Fruit fly (Drosophila melanogaster): ENCODE measurements around the gene Spn85F.

The Spn85F gene

DNA sequence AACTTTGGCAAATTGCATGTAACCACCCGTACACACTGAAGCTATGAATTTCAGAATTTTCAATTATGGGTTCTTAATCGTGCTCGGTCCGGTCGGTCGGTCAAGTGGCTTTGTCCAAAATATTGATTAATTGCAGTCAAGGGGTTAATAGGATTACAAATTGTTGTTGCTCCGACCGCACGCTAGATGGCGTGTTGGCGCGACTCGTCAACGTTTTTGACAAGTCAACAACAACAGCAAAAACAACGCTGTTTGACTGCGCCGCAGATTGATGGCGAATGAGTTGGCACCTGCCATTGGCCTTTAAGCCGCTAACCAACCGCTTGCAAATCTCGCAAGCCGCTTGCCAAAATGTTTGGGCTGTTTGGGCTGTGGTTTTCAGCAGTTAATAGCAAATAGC is 40.2 kb upstream of the Spn85F start:
- TF ChIP-seq CG8159 (tag; optimal IDR thresholded peaks at IDR 0.05) (no peak), CG12605 (GFP tag; IDR thresholded peaks at IDR 0.05) (no peak), CG9948 (tag; optimal IDR thresholded peaks at IDR 0.05) (no peak), D1 (tag; optimal IDR thresholded peaks at IDR 0.05) (no peak), Ets98B (GFP tag; IDR thresholded peaks at IDR 0.05) (no peak), fd96Ca (GFP tag; IDR thresholded peaks at IDR 0.05) (no peak), rn (GFP tag; IDR thresholded peaks at IDR 0.05) (no peak), CG4496 (GFP tag; IDR thresholded peaks at IDR 0.05) (no peak), CG13204 (GFP tag; optimal IDR thresholded peaks at IDR 0.05) (no peak), Pif1B (GFP tag; optimal IDR thresholded peaks at IDR 0.05) (no peak), gl (tag; optimal IDR thresholded peaks at IDR 0.05) (no peak), EcR (GFP tag; optimal IDR thresholded peaks at IDR 0.05) (no peak), Pif1A (GFP tag; optimal IDR thresholded peaks at IDR 0.05) (no peak), CG32121 (GFP tag; IDR thresholded peaks at IDR 0.05) (no peak), CG10348 (GFP tag; IDR thresholded peaks at IDR 0.05) (no peak)

DNA sequence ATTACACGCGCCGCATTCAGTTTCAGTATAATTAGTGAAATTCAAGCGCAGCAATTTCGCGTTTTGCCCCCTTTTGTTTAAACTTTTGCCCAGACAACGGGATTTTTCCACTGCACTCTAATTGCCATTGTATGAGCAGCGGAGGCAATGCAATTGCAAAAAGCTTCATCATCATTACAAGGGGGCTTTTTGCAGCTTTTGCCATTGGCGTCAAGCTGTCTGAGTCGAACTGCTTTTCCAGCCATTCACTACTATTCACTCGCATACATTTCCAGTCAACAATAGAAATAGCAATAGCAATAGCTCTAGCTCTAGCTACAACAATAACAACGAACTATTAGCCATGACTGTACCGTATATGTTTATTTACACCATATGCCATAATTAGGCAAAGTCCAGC is 39.8 kb upstream of the Spn85F start:
- no peak for TF ChIP-seq CG12605 (GFP tag; IDR thresholded peaks at IDR 0.05)
- no peak for TF ChIP-seq Pif1A (GFP tag; optimal IDR thresholded peaks at IDR 0.05)
- TF ChIP-seq gl (tag; optimal IDR thresholded peaks at IDR 0.05) = no peak

DNA sequence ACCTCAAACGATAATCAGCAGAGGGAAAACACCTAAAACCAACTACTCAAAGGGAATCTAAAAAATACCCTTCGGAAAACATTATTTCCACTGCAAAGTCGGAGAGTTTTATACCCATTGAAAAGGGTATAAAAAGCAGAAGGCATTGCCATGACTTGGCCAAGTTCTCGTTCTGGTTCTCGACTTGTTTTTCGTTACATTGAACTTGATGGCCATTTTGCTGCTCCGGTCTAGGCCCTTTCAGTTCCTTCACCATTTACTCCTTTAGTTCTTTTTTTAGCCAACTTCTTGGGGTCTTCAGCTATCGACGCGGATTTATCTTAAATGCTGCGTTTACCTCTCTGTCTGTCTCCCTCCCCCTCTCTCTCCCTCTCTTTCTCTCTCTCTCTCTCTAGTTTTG is 37.1 kb upstream of the Spn85F start:
- TF ChIP-seq CG13204 (GFP tag; optimal IDR thresholded peaks at IDR 0.05) (no peak), CG8159 (tag; optimal IDR thresholded peaks at IDR 0.05) (peak; percentile 44), CG9948 (tag; optimal IDR thresholded peaks at IDR 0.05) (peak; percentile 36), EcR (GFP tag; optimal IDR thresholded peaks at IDR 0.05) (peak; percentile 94), CG34367 (tag; optimal IDR thresholded peaks at IDR 0.05) (peak; percentile 20), CG15710 (tag; optimal IDR thresholded peaks at IDR 0.05) (peak; percentile 24)

DNA sequence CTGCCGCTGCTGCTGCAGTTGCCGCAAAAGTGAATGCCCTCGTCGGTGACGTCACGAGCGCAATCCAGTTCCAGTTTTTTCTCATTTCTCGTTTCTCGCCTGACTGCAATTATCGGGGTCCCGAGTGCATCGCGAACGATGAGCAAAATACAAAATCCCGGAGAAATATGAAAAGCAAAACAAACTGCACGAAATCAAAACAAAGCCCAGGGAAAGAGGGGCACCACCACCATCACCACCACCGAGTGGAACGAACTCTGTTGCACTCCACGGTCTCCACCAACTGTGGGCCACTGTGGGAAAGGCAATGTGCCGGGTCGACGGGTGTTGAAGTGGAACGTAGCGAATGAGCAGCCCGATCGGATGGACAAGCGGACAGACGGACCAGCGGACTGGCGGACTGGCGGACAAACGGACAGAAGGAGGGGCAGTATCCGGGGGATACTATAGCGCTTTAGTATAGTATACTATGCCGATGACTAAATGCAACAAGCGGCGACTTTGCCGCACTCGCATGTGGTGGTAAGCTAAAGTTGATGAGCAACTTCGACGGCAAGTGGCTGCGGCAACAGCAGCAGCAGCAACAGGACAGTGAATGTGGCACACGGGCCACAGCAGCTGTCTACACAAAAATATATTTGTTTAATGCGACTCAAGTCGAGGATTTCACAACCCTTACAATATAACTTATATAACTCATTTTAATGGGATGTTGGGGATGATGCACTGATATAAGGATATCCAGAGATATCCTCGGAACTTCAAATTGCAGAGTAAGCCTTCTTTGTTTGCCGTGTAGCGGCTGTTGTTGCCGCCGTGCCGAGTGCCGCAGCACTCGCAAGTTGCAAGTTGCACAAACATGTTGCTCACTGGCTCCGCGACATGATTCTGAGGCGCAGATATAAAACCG is 35.5 kb upstream of the Spn85F start:
- TF ChIP-seq CG4496 (GFP tag; IDR thresholded peaks at IDR 0.05) = peak; percentile 95
- TF ChIP-seq Pif1A (GFP tag; optimal IDR thresholded peaks at IDR 0.05) = peak; percentile 94
- TF ChIP-seq gl (tag; optimal IDR thresholded peaks at IDR 0.05) = peak; percentile 76
- peak; percentile 59 for TF ChIP-seq D1 (tag; optimal IDR thresholded peaks at IDR 0.05)
- TF ChIP-seq CG17806 (tag; optimal IDR thresholded peaks at IDR 0.05) = peak; percentile 87
- peak; percentile 61 for TF ChIP-seq CG13204 (GFP tag; optimal IDR thresholded peaks at IDR 0.05)
- TF ChIP-seq Pif1B (GFP tag; optimal IDR thresholded peaks at IDR 0.05) = peak; percentile 91
- TF ChIP-seq CG10348 (GFP tag; IDR thresholded peaks at IDR 0.05) = 0 out of 2 replicates have a peak, but pooled peaks have one; percentile 21
- TF ChIP-seq CG14655 (GFP tag; optimal IDR thresholded peaks at IDR 0.05) = peak; percentile 96
- TF ChIP-seq Snoo (tag; optimal IDR thresholded peaks at IDR 0.05) = peak; percentile 81
- TF ChIP-seq CG8159 (tag; optimal IDR thresholded peaks at IDR 0.05) = peak; percentile 86
- peak; percentile 96 for TF ChIP-seq CG8301 (tag; optimal IDR thresholded peaks at IDR 0.05)
- TF ChIP-seq Ets98B (GFP tag; IDR thresholded peaks at IDR 0.05) = peak; percentile 91
- peak; percentile 87 for TF ChIP-seq CG12605 (GFP tag; IDR thresholded peaks at IDR 0.05)
- TF ChIP-seq EcR (GFP tag; optimal IDR thresholded peaks at IDR 0.05) = peak; percentile 100
- TF ChIP-seq CG9948 (tag; optimal IDR thresholded peaks at IDR 0.05) = peak; percentile 89
- TF ChIP-seq CG32121 (GFP tag; IDR thresholded peaks at IDR 0.05) = peak; percentile 84
- TF ChIP-seq fd96Ca (GFP tag; IDR thresholded peaks at IDR 0.05) = peak; percentile 94
- peak; percentile 79 for TF ChIP-seq rn (GFP tag; IDR thresholded peaks at IDR 0.05)
- TF ChIP-seq CG34367 (tag; optimal IDR thresholded peaks at IDR 0.05) = peak; percentile 84
- peak; percentile 84 for TF ChIP-seq CG15710 (tag; optimal IDR thresholded peaks at IDR 0.05)

DNA sequence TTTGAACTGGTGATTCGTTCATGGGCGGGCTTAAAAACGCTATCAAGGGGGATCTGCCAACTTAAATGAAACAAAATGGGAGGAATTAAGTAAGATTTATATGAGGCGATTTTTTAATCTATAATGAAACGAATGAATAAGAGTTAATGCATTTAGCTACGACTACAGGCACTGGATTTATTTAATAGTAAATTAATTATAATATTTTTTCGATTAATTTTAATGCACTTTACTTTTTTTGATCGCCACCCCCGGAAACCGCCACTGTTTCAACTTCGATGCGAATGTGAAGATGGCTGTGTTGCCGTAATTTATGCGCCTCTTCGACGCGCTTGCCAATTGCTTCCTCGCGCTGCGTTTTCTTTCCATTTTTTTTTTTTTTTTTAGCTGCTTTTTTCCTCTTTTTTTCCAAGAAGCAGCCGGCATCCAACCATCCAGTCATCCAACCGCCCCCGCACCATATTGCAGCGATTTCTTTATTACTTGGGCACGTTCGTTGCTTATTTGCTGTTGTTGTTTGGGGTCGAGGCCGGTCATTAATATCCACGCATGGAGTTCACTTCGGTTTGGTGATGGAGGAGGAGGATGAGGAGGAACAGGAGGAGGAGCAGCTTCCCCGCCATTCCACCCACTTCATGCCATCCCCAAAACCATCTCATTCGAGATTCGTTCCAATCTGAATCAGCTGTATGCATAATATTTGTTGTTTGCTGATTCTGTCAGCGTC is 33.6 kb upstream of the Spn85F start:
- TF ChIP-seq CG8301 (tag; optimal IDR thresholded peaks at IDR 0.05) (peak; percentile 69), CG14655 (GFP tag; optimal IDR thresholded peaks at IDR 0.05) (peak; percentile 86), fd96Ca (GFP tag; IDR thresholded peaks at IDR 0.05) (0 out of 3 replicates have a peak, but pooled peaks have one; percentile 26), CG4496 (GFP tag; IDR thresholded peaks at IDR 0.05) (peak; percentile 58; the same call in 2 of the 3 replicates), gl (tag; optimal IDR thresholded peaks at IDR 0.05) (peak; percentile 80), EcR (GFP tag; optimal IDR thresholded peaks at IDR 0.05) (peak; percentile 99), CG12605 (GFP tag; IDR thresholded peaks at IDR 0.05) (peak; percentile 43; the same call in 1 of the 2 replicates), D1 (tag; optimal IDR thresholded peaks at IDR 0.05) (peak; percentile 49), rn (GFP tag; IDR thresholded peaks at IDR 0.05) (peak; percentile 40; the same call in 1 of the 2 replicates), CG17806 (tag; optimal IDR thresholded peaks at IDR 0.05) (peak; percentile 83), Pif1B (GFP tag; optimal IDR thresholded peaks at IDR 0.05) (peak; percentile 59), CG8159 (tag; optimal IDR thresholded peaks at IDR 0.05) (peak; percentile 91), CG10348 (GFP tag; IDR thresholded peaks at IDR 0.05) (no peak), Ets98B (GFP tag; IDR thresholded peaks at IDR 0.05) (peak; percentile 35; the same call in 1 of the 2 replicates), CG15710 (tag; optimal IDR thresholded peaks at IDR 0.05) (peak; percentile 91), CG32121 (GFP tag; IDR thresholded peaks at IDR 0.05) (no peak), CG9948 (tag; optimal IDR thresholded peaks at IDR 0.05) (peak; percentile 90), Snoo (tag; optimal IDR thresholded peaks at IDR 0.05) (peak; percentile 68), CG34367 (tag; optimal IDR thresholded peaks at IDR 0.05) (peak; percentile 69), Pif1A (GFP tag; optimal IDR thresholded peaks at IDR 0.05) (peak; percentile 63), CG13204 (GFP tag; optimal IDR thresholded peaks at IDR 0.05) (peak; percentile 79)

Data from whole organism, pupa.